Worm (Caenorhabditis elegans) whole organism, L1 larva: ENCODE data around the gene ttr-40.

ENCODE experiments used
- C04F5.9 ChIP-seq: sonication (generic microtip); optimal IDR thresholded peaks from 2 replicates; lab custom pipeline; 2016; ENCODE audit warnings: missing genetic modification characterization, missing compliant biosample characterization
- C34B4.2 ChIP-seq: sonication (generic microtip); optimal IDR thresholded peaks from 2 replicates; lab custom pipeline; 2017; ENCODE audit warnings: mild to moderate bottlenecking, missing genetic modification characterization, missing compliant biosample characterization
- Y116A8C.19 ChIP-seq: sonication (generic microtip); optimal IDR thresholded peaks from 2 replicates; lab custom pipeline; 2016; ENCODE audit warnings: missing compliant biosample characterization, missing genetic modification characterization, borderline replicate concordance
- aha-1 ChIP-seq: fragments of 150-350 bp; optimal IDR thresholded peaks from 2 replicates; lab custom pipeline; 2014; ENCODE audit warnings: missing biosample characterization, missing genetic modification characterization
- ama-1 ChIP-seq: fragments of 150-350 bp; optimal IDR thresholded peaks from 2 replicates; lab custom pipeline; 2014
- ceh-63 ChIP-seq: fragments of 200-800 bp; sonication (Bioruptor generic); optimal IDR thresholded peaks from 2 replicates; lab custom pipeline; 2018; ENCODE audit warnings: mild to moderate bottlenecking, missing genetic modification characterization, missing compliant biosample characterization
- ceh-82 ChIP-seq, 3 experiments: fragments of 150-350 bp in 1 of 3; sonication (generic microtip) in 2 of 3; optimal IDR thresholded peaks; 2 replicates each; lab custom pipeline; 2014 to 2017; ENCODE audit warnings: missing biosample characterization in 3 of 3, missing genetic modification characterization in 3 of 3
- ceh-88 ChIP-seq: fragments of 200-800 bp; sonication (Bioruptor generic); IDR thresholded peaks from 2 replicates; pipeline ENCODE4 v1.3.6; 2022; ENCODE audit warnings: missing genetic modification characterization, missing compliant biosample characterization
- dpl-1 ChIP-seq, 3 experiments: fragments of 150-350 bp in 2 of 3; sonication (generic microtip) in 1 of 3; optimal IDR thresholded peaks; 2 replicates each; lab custom pipeline; 2014 to 2017; ENCODE audit warnings: missing biosample characterization in 3 of 3, missing genetic modification characterization in 3 of 3, missing genetic modification reagents in 3 of 3
- dsc-1 ChIP-seq: sonication (generic microtip); optimal IDR thresholded peaks from 2 replicates; lab custom pipeline; 2016; ENCODE audit warnings: mild to moderate bottlenecking, missing genetic modification characterization, missing compliant biosample characterization
- efl-1 ChIP-seq, 4 experiments: fragments of 150-350 bp; optimal IDR thresholded peaks in 3 of 4; peaks in 1 of 4; 1 replicate in 1 of 4; 2 replicates in 3 of 4; lab custom pipeline; 2014; ENCODE audit warnings: missing biosample characterization in 2 of 4, missing genetic modification characterization in 2 of 4, missing genetic modification reagents in 2 of 4
- egl-27 ChIP-seq, 2 experiments: fragments of 150-350 bp in 1 of 2; sonication (generic microtip); optimal IDR thresholded peaks; 3 replicates each; lab custom pipeline; 2017 to 2018; ENCODE audit warnings: missing biosample characterization in 2 of 2, missing genetic modification characterization in 2 of 2, missing genetic modification reagents in 2 of 2
- elt-2 ChIP-seq: sonication (generic microtip); optimal IDR thresholded peaks from 2 replicates; lab custom pipeline; 2016; ENCODE audit warnings: missing genetic modification characterization, mild to moderate bottlenecking, inconsistent platforms, missing compliant biosample characterization, missing genetic modification reagents
- ets-5 ChIP-seq: fragments of 200-800 bp; sonication (Bioruptor generic); IDR thresholded peaks from 2 replicates; pipeline ENCODE4 v1.3.6; 2022; ENCODE audit warnings: missing genetic modification characterization, missing compliant biosample characterization
- fkh-10 ChIP-seq: sonication (generic microtip); optimal IDR thresholded peaks from 2 replicates; lab custom pipeline; 2017; ENCODE audit warnings: missing biosample characterization, missing genetic modification reagents, missing genetic modification characterization
- fos-1 ChIP-seq: fragments of 150-350 bp; optimal IDR thresholded peaks from 2 replicates; lab custom pipeline; 2014; ENCODE audit warnings: missing biosample characterization, missing genetic modification characterization
- grh-1 ChIP-seq: fragments of 200-800 bp; sonication (Bioruptor generic); IDR thresholded peaks from 2 replicates; pipeline ENCODE4 v1.3.6; 2022; ENCODE audit warnings: missing genetic modification reagents, missing genetic modification characterization, missing compliant biosample characterization
- hlh-4 ChIP-seq: sonication (generic microtip); optimal IDR thresholded peaks from 2 replicates; lab custom pipeline; 2016; ENCODE audit warnings: mild to moderate bottlenecking, missing genetic modification characterization, missing compliant biosample characterization
- hpl-2 ChIP-seq: fragments of 150-350 bp; optimal IDR thresholded peaks from 2 replicates; lab custom pipeline; 2014; ENCODE audit warnings: missing biosample characterization, missing genetic modification reagents, missing genetic modification characterization
- jun-1 ChIP-seq: fragments of 150-350 bp; optimal IDR thresholded peaks from 2 replicates; lab custom pipeline; 2014; ENCODE audit warnings: missing biosample characterization, missing genetic modification reagents, missing genetic modification characterization
- lin-13 ChIP-seq: fragments of 150-350 bp; optimal IDR thresholded peaks from 2 replicates; lab custom pipeline; 2014; ENCODE audit warnings: missing biosample characterization, missing genetic modification reagents, missing genetic modification characterization
- lin-14 ChIP-seq: fragments of 200-800 bp; sonication (Bioruptor generic); optimal IDR thresholded peaks from 2 replicates; lab custom pipeline; 2018; ENCODE audit warnings: mild to moderate bottlenecking, missing genetic modification characterization, moderate library complexity, missing compliant biosample characterization
- lin-35 ChIP-seq, 2 experiments: fragments of 150-350 bp; optimal IDR thresholded peaks; 2 replicates each; lab custom pipeline; 2014; ENCODE audit warnings: missing biosample characterization in 2 of 2, missing genetic modification characterization in 2 of 2, missing genetic modification reagents in 2 of 2
- lin-39 ChIP-seq: fragments of 150-350 bp; optimal IDR thresholded peaks from 2 replicates; lab custom pipeline; 2014; ENCODE audit warnings: missing biosample characterization, missing genetic modification reagents, missing genetic modification characterization
- mep-1 ChIP-seq: fragments of 150-350 bp; optimal IDR thresholded peaks from 2 replicates; lab custom pipeline; 2014; ENCODE audit warnings: missing biosample characterization, missing genetic modification characterization
- nhr-11 ChIP-seq: fragments of 150-350 bp; optimal IDR thresholded peaks from 2 replicates; lab custom pipeline; 2014; ENCODE audit warnings: missing biosample characterization, missing genetic modification characterization
- nhr-19 ChIP-seq: fragments of 200-800 bp; sonication (Bioruptor generic); conservative IDR thresholded peaks from 2 replicates; pipeline ENCODE4 v1.3.6; 2022; ENCODE audit warnings: missing genetic modification characterization, missing compliant biosample characterization
- nhr-20 ChIP-seq: sonication (generic microtip); optimal IDR thresholded peaks from 2 replicates; lab custom pipeline; 2016; ENCODE audit warnings: mild to moderate bottlenecking, missing genetic modification characterization, missing compliant biosample characterization
- nhr-237 ChIP-seq: fragments of 150-350 bp; optimal IDR thresholded peaks from 2 replicates; lab custom pipeline; 2014; ENCODE audit warnings: missing biosample characterization, missing genetic modification characterization
- nhr-71 ChIP-seq: sonication (generic microtip); optimal IDR thresholded peaks from 2 replicates; lab custom pipeline; 2016; ENCODE audit warnings: mild to moderate bottlenecking, missing genetic modification characterization, moderate library complexity, missing compliant biosample characterization
- nhr-84 ChIP-seq: sonication (generic microtip); optimal IDR thresholded peaks from 2 replicates; lab custom pipeline; 2017; ENCODE audit warnings: missing biosample characterization, missing genetic modification characterization
- pax-3 ChIP-seq: fragments of 200-800 bp; sonication (Bioruptor generic); optimal IDR thresholded peaks from 2 replicates; lab custom pipeline; 2018; ENCODE audit warnings: mild to moderate bottlenecking, missing genetic modification characterization, moderate library complexity, missing compliant biosample characterization
- pqm-1 ChIP-seq: sonication (generic microtip); optimal IDR thresholded peaks from 3 replicates; lab custom pipeline; 2017; ENCODE audit warnings: missing biosample characterization, missing genetic modification characterization
- rnt-1 ChIP-seq: sonication (generic microtip); optimal IDR thresholded peaks from 2 replicates; lab custom pipeline; 2016; ENCODE audit warnings: mild to moderate bottlenecking, missing genetic modification characterization, moderate library complexity, missing compliant biosample characterization
- skn-1 ChIP-seq: fragments of 150-350 bp; optimal IDR thresholded peaks from 2 replicates; lab custom pipeline; 2014; ENCODE audit warnings: missing biosample characterization, missing genetic modification characterization
- snu-23 ChIP-seq: sonication (generic microtip); optimal IDR thresholded peaks from 2 replicates; lab custom pipeline; 2016; ENCODE audit warnings: missing genetic modification characterization, missing compliant biosample characterization
- sox-4 ChIP-seq: sonication (generic microtip); optimal IDR thresholded peaks from 2 replicates; lab custom pipeline; 2016; ENCODE audit warnings: missing genetic modification characterization, missing compliant biosample characterization
- sptf-1 ChIP-seq: fragments of 150-350 bp; optimal IDR thresholded peaks from 2 replicates; lab custom pipeline; 2014; ENCODE audit warnings: missing biosample characterization, missing genetic modification characterization
- sup-37 ChIP-seq: fragments of 200-800 bp; sonication (Bioruptor generic); optimal IDR thresholded peaks from 2 replicates; lab custom pipeline; 2018; ENCODE audit warnings: mild to moderate bottlenecking, missing genetic modification characterization, missing compliant biosample characterization
- tlp-1 ChIP-seq: fragments of 150-350 bp; optimal IDR thresholded peaks from 2 replicates; lab custom pipeline; 2014; ENCODE audit warnings: missing biosample characterization, missing genetic modification characterization
- unc-98 ChIP-seq: fragments of 200-800 bp; sonication (Bioruptor generic); IDR thresholded peaks from 2 replicates; pipeline ENCODE4 v1.3.6; 2022; ENCODE audit warnings: missing genetic modification characterization, missing compliant biosample characterization
- zip-4 ChIP-seq: fragments of 200-800 bp; sonication (Bioruptor generic); optimal IDR thresholded peaks from 2 replicates; lab custom pipeline; 2018; ENCODE audit warnings: mild to moderate bottlenecking, missing genetic modification characterization, moderate library complexity, missing compliant biosample characterization
- ztf-11 ChIP-seq, 2 experiments: sonication (generic microtip); optimal IDR thresholded peaks; 2 replicates each; lab custom pipeline; 2016 to 2017; ENCODE audit warnings: missing genetic modification characterization in 2 of 2, missing biosample characterization in 1 of 2, missing compliant biosample characterization in 1 of 2

Gene ttr-40

ce11 chrV:9359674-9360073, 4.4 kb upstream of the ttr-40 start, which contains the start of gene gpa-3:
gpa-3 (minus strand) TSS chrV:9359774.
- peak; percentile 11 for TF ChIP-seq nhr-71 (tag; lab: Kevin White, UChicago)
- TF ChIP-seq nhr-84 (tag; lab: Kevin White, UChicago), result no peak

- peak; percentile 41 for TF ChIP-seq elt-2 (tag; lab: Kevin White, UChicago)
- TF ChIP-seq fkh-10 (GFP tag; lab: Kevin White, UChicago), result no peak
These were observed 1.1 kb upstream of the ttr-40 start, which contains the start of gene ttr-49 for ce11 chrV:9356345-9356744. ttr-49 (minus strand) TSS chrV:9356515.

- no peak for TF ChIP-seq skn-1 (tag; lab: Kevin White, UChicago)
- TF ChIP-seq, all 84 proteins: peak for 0
These were observed 2.3 kb downstream of the ttr-40 start, which contains the start of gene srx-46 for ce11 chrV:9352947-9353346. srx-46 (plus strand) TSS chrV:9353247.

ce11 chrV:9349687-9350086, 5.6 kb downstream of the ttr-40 start, which contains the start of gene srx-47:
srx-47 (plus strand) TSS chrV:9349987.
- no peak for TF ChIP-seq pqm-1 (tag; lab: Kevin White, UChicago)
- TF ChIP-seq efl-1 (optimal IDR thresholded peaks at IDR 0.05; lab: Kevin White, UChicago), result no peak
- peak in 1 of 2 experiments; percentile 10 for TF ChIP-seq efl-1 (GFP tag; optimal IDR thresholded peaks at IDR 0.05 in 1 of 2; lab: Kevin White, UChicago)

ce11 chrV:9346804-9347203, 8.5 kb downstream of the ttr-40 start, which contains the start of the genes K07B1.7 and try-5:
K07B1.7 (minus strand) TSS chrV:9346962.
try-5 (plus strand) TSS chrV:9347044.
- TF ChIP-seq tlp-1 (tag; lab: Kevin White, UChicago), result no peak
- TF ChIP-seq nhr-11 (tag; lab: Kevin White, UChicago), result peak; percentile 36
- TF ChIP-seq ztf-11 (tag; optimal IDR thresholded peaks at IDR 0.05; lab: Kevin White, UChicago), result no peak
- no peak for TF ChIP-seq pax-3 (tag; lab: Kevin White, UChicago)
- peak; percentile 48 for TF ChIP-seq dsc-1 (tag; lab: Kevin White, UChicago)
- peak; percentile 91 to 96 for TF ChIP-seq efl-1 (optimal IDR thresholded peaks at IDR 0.05; lab: Kevin White, UChicago)
- peak; percentile 97 to 99 for TF ChIP-seq efl-1 (GFP tag; optimal IDR thresholded peaks at IDR 0.05 in 1 of 2; lab: Kevin White, UChicago)
- no peak for TF ChIP-seq lin-39 (tag; lab: Kevin White, UChicago)
- TF ChIP-seq sox-4 (tag; lab: Kevin White, UChicago), result no peak
- peak; percentile 68 for TF ChIP-seq nhr-20 (tag; lab: Kevin White, UChicago)
- TF ChIP-seq sptf-1 (tag; lab: Kevin White, UChicago), result no peak
- no peak for TF ChIP-seq ets-5 (GFP tag; lab: Robert Waterston, UW)
- TF ChIP-seq hpl-2 (GFP tag; lab: Kevin White, UChicago), result no peak
- no peak for TF ChIP-seq hlh-4
- no peak for TF ChIP-seq nhr-237 (tag; lab: Kevin White, UChicago)
- no peak for TF ChIP-seq unc-98
- TF ChIP-seq ceh-88, result no peak
- TF ChIP-seq egl-27 (tag; optimal IDR thresholded peaks at IDR 0.05; lab: Kevin White, UChicago), result no peak
- TF ChIP-seq sup-37, result no peak
- TF ChIP-seq lin-35 (GFP tag; optimal IDR thresholded peaks at IDR 0.05; lab: Kevin White, UChicago), result peak; percentile 99
- peak; percentile 96 to 98 (median 96) for TF ChIP-seq dpl-1 (GFP tag; optimal IDR thresholded peaks at IDR 0.05; lab: Kevin White, UChicago)
- peak; percentile 79 for TF ChIP-seq snu-23 (GFP tag; lab: Kevin White, UChicago)
- TF ChIP-seq rnt-1 (tag; lab: Kevin White, UChicago), result peak; percentile 74
- TF ChIP-seq ceh-63 (GFP tag; lab: Kevin White, UChicago), result no peak
- TF ChIP-seq jun-1 (tag; lab: Kevin White, UChicago), result peak; percentile 12
- TF ChIP-seq lin-13, result peak; percentile 61
- TF ChIP-seq C34B4.2 (tag; lab: Kevin White, UChicago), result no peak
- no peak for TF ChIP-seq C04F5.9
- peak; percentile 53 for TF ChIP-seq nhr-19 (GFP tag; lab: Robert Waterston, UW)
- peak; percentile 77 for TF ChIP-seq nhr-71 (tag; lab: Kevin White, UChicago)
- no peak for TF ChIP-seq zip-4 (GFP tag; lab: Kevin White, UChicago)
- peak; percentile 73 for TF ChIP-seq skn-1 (tag; lab: Kevin White, UChicago)
- no peak for TF ChIP-seq grh-1
- TF ChIP-seq aha-1, result no peak
- no peak for TF ChIP-seq fos-1 (tag; lab: Kevin White, UChicago)
- TF ChIP-seq lin-14, result peak; percentile 68
- no peak for TF ChIP-seq Y116A8C.19 (tag; lab: Kevin White, UChicago)
- TF ChIP-seq mep-1 (tag; lab: Kevin White, UChicago), result peak; percentile 67
- peak; percentile 45 to 72 (median 65) for TF ChIP-seq ceh-82 (tag; optimal IDR thresholded peaks at IDR 0.05; lab: Kevin White, UChicago)
- peak; percentile 10 for TF ChIP-seq ama-1 (lab: Kevin White, UChicago)
